Fruit fly (Drosophila melanogaster) whole organism, embryonic: Measurements from ENCODE around the gene bb8.
A peak's percentile ranks its signal among the peaks of the same experiment; 100 is the strongest.

Experiments used
- Bdp1 ChIP-seq: fragments of 200-800 bp; sonication (Bioruptor generic); optimal IDR thresholded peaks from 3 replicates; lab custom pipeline; 2016; ENCODE audit warnings: missing biosample characterization, missing genetic modification characterization
- CG10147 ChIP-seq: fragments of 200-800 bp; sonication (Bioruptor generic); optimal IDR thresholded peaks from 2 replicates; lab custom pipeline; 2019; ENCODE audit warnings: missing biosample characterization, mild to moderate bottlenecking, missing genetic modification characterization, moderate library complexity
- CG10654 ChIP-seq: fragments of 200-800 bp; sonication (Bioruptor generic); optimal IDR thresholded peaks from 2 replicates; lab custom pipeline; 2016; ENCODE audit warnings: missing biosample characterization, missing genetic modification characterization
- CG11504 ChIP-seq: fragments of 200-800 bp; sonication (Bioruptor generic); optimal IDR thresholded peaks from 3 replicates; lab custom pipeline; 2019; ENCODE audit warnings: missing biosample characterization, mild to moderate bottlenecking, missing genetic modification characterization, moderate library complexity
- CG12104 ChIP-seq: fragments of 200-800 bp; sonication (Bioruptor generic); optimal IDR thresholded peaks from 3 replicates; lab custom pipeline; 2016; ENCODE audit warnings: missing biosample characterization, missing genetic modification characterization
- CG13624 ChIP-seq: fragments of 200-800 bp; sonication (Bioruptor generic); optimal IDR thresholded peaks from 2 replicates; lab custom pipeline; 2016; ENCODE audit warnings: missing biosample characterization, missing genetic modification characterization
- CG13894 ChIP-seq: fragments of 200-800 bp; sonication (Bioruptor generic); optimal IDR thresholded peaks from 3 replicates; lab custom pipeline; 2018; ENCODE audit warnings: missing biosample characterization, mild to moderate bottlenecking, missing genetic modification characterization, moderate library complexity
- CG14860 ChIP-seq: fragments of 200-800 bp; sonication (Bioruptor generic); IDR thresholded peaks from 3 replicates; pipeline ENCODE4 v1.3.6; 2022; ENCODE audit warnings: missing biosample characterization, missing genetic modification characterization; ENCODE audit not compliant: partially characterized antibody
- CG15073 ChIP-seq: fragments of 200-800 bp; sonication (Bioruptor generic); optimal IDR thresholded peaks from 2 replicates; lab custom pipeline; 2016; ENCODE audit warnings: missing biosample characterization, missing genetic modification characterization
- CG17328 ChIP-seq: fragments of 200-800 bp; sonication (Bioruptor generic); IDR thresholded peaks from 2 replicates; pipeline ENCODE4 v1.3.6; 2022; ENCODE audit warnings: missing biosample characterization, missing genetic modification characterization
- CG17802 ChIP-seq: fragments of 200-800 bp; sonication (Bioruptor generic); optimal IDR thresholded peaks from 2 replicates; lab custom pipeline; 2018; ENCODE audit warnings: missing biosample characterization, mild to moderate bottlenecking, missing genetic modification characterization, moderate library complexity
- CG2199 ChIP-seq: fragments of 200-800 bp; sonication (Bioruptor generic); IDR thresholded peaks from 3 replicates; pipeline ENCODE4 v1.3.6; 2022; ENCODE audit warnings: missing biosample characterization, missing genetic modification characterization
- CG2712 ChIP-seq: fragments of 200-800 bp; optimal IDR thresholded peaks from 3 replicates; lab custom pipeline; 2019; ENCODE audit warnings: missing biosample characterization, mild to moderate bottlenecking, missing genetic modification characterization, moderate library complexity
- CG30431 ChIP-seq: fragments of 200-800 bp; sonication (Bioruptor generic); optimal IDR thresholded peaks from 2 replicates; lab custom pipeline; 2017; ENCODE audit warnings: missing biosample characterization, missing genetic modification characterization
- CG32532 ChIP-seq: fragments of 200-800 bp; sonication (Bioruptor generic); IDR thresholded peaks from 2 replicates; pipeline ENCODE4 v1.3.6; 2022; ENCODE audit warnings: missing biosample characterization, missing genetic modification characterization
- CG3281 ChIP-seq: fragments of 200-800 bp; sonication (Bioruptor generic); optimal IDR thresholded peaks from 3 replicates; lab custom pipeline; 2017; ENCODE audit warnings: missing biosample characterization, mild to moderate bottlenecking, missing genetic modification characterization
- CG3838 ChIP-seq: fragments of 200-800 bp; sonication (Bioruptor generic); optimal IDR thresholded peaks from 3 replicates; lab custom pipeline; 2016; ENCODE audit warnings: missing biosample characterization, missing genetic modification characterization
- CG43689 ChIP-seq: fragments of 200-800 bp; sonication (Bioruptor generic); IDR thresholded peaks from 2 replicates; pipeline ENCODE4 v1.3.6; 2022; ENCODE audit warnings: missing biosample characterization, missing genetic modification characterization
- CG6272 ChIP-seq: fragments of 200-800 bp; sonication (Bioruptor generic); IDR thresholded peaks from 2 replicates; pipeline ENCODE4 v1.3.6; 2022; ENCODE audit warnings: missing biosample characterization, missing genetic modification characterization
- CG6689 ChIP-seq: fragments of 200-800 bp; sonication (Bioruptor generic); IDR thresholded peaks from 2 replicates; pipeline ENCODE4 v1.3.6; 2022; ENCODE audit warnings: missing biosample characterization, missing genetic modification characterization
- CG7839 ChIP-seq: fragments of 200-800 bp; sonication (Bioruptor generic); optimal IDR thresholded peaks from 3 replicates; lab custom pipeline; 2018; ENCODE audit warnings: missing biosample characterization, mild to moderate bottlenecking, missing genetic modification characterization, moderate library complexity
- CG8924 ChIP-seq: fragments of 200-800 bp; optimal IDR thresholded peaks from 3 replicates; lab custom pipeline; 2019; ENCODE audit warnings: missing biosample characterization, mild to moderate bottlenecking, missing genetic modification characterization, moderate library complexity
- CG8944 ChIP-seq: fragments of 200-800 bp; sonication (Bioruptor generic); optimal IDR thresholded peaks from 3 replicates; lab custom pipeline; 2016; ENCODE audit warnings: missing biosample characterization, missing genetic modification characterization
- CG9437 ChIP-seq: fragments of 200-800 bp; sonication (Bioruptor generic); optimal IDR thresholded peaks from 2 replicates; lab custom pipeline; 2018; ENCODE audit warnings: missing biosample characterization, mild to moderate bottlenecking, missing genetic modification characterization
- Doc2 ChIP-seq: fragments of 200-800 bp; sonication (Bioruptor generic); IDR thresholded peaks from 2 replicates; pipeline ENCODE4 v1.3.6; 2022; ENCODE audit warnings: missing biosample characterization, missing genetic modification characterization
- Elba2 ChIP-seq: fragments of 200-800 bp; sonication (Bioruptor generic); optimal IDR thresholded peaks from 3 replicates; lab custom pipeline; 2016; ENCODE audit warnings: missing biosample characterization, missing genetic modification characterization
- MBD-R2 ChIP-seq: fragments of 200-800 bp; sonication (Bioruptor generic); IDR thresholded peaks from 2 replicates; pipeline ENCODE4 v1.3.6; 2022; ENCODE audit warnings: missing biosample characterization, missing genetic modification characterization
- NK7.1 ChIP-seq: fragments of 200-800 bp; sonication (Bioruptor generic); optimal IDR thresholded peaks from 3 replicates; lab custom pipeline; 2016; ENCODE audit warnings: missing biosample characterization, missing genetic modification characterization
- Sox102F ChIP-seq: fragments of 200-800 bp; sonication (Bioruptor generic); optimal IDR thresholded peaks from 2 replicates; lab custom pipeline; 2018; ENCODE audit warnings: missing biosample characterization, mild to moderate bottlenecking, missing genetic modification characterization, moderate library complexity
- Xbp1 ChIP-seq: fragments of 200-800 bp; sonication (Bioruptor generic); optimal IDR thresholded peaks from 3 replicates; lab custom pipeline; 2016; ENCODE audit warnings: missing biosample characterization, mild to moderate bottlenecking, missing genetic modification characterization
- ac ChIP-seq: fragments of 200-800 bp; sonication (Bioruptor generic); optimal IDR thresholded peaks from 3 replicates; lab custom pipeline; 2017; ENCODE audit warnings: missing biosample characterization, mild to moderate bottlenecking, missing genetic modification characterization
- aop ChIP-seq: fragments of 200-800 bp; sonication (Bioruptor generic); IDR thresholded peaks from 2 replicates; pipeline ENCODE4 v1.3.6; 2022; ENCODE audit warnings: missing biosample characterization, missing genetic modification characterization
- ase ChIP-seq: fragments of 200-800 bp; sonication (Bioruptor generic); IDR thresholded peaks from 3 replicates; pipeline ENCODE4 v1.3.6; 2022; ENCODE audit warnings: missing biosample characterization, missing genetic modification characterization
- az2 ChIP-seq: fragments of 200-800 bp; sonication (Bioruptor generic); optimal IDR thresholded peaks from 3 replicates; lab custom pipeline; 2016; ENCODE audit warnings: missing biosample characterization, missing genetic modification characterization
- bcd ChIP-seq: fragments of 200-800 bp; sonication (Bioruptor generic); optimal IDR thresholded peaks from 2 replicates; lab custom pipeline; 2017; ENCODE audit warnings: missing biosample characterization, mild to moderate bottlenecking, missing genetic modification characterization
- cato ChIP-seq: fragments of 200-800 bp; sonication (Bioruptor generic); optimal IDR thresholded peaks from 2 replicates; lab custom pipeline; 2016; ENCODE audit warnings: missing biosample characterization, missing genetic modification characterization, borderline replicate concordance
- cg ChIP-seq: fragments of 200-800 bp; sonication (Bioruptor generic); optimal IDR thresholded peaks from 3 replicates; lab custom pipeline; 2019; ENCODE audit warnings: missing biosample characterization, mild to moderate bottlenecking, missing genetic modification characterization, moderate library complexity
- eve ChIP-seq, 2 experiments: fragments of >200 bp; optimal IDR thresholded peaks; 2 replicates each; lab custom pipeline; 2017; ENCODE audit warnings: missing biosample characterization in 2 of 2, missing genetic modification characterization in 2 of 2
- ftz-f1 ChIP-seq: fragments of 200-800 bp; sonication (Bioruptor generic); optimal IDR thresholded peaks from 2 replicates; lab custom pipeline; 2016; ENCODE audit warnings: missing biosample characterization, missing genetic modification characterization
- hbn ChIP-seq: fragments of 200-800 bp; sonication (Bioruptor generic); IDR thresholded peaks from 2 replicates; pipeline ENCODE4 v1.3.6; 2022; ENCODE audit warnings: missing biosample characterization, missing genetic modification characterization; ENCODE audit not compliant: partially characterized antibody
- lov ChIP-seq, 2 experiments: fragments of 200-800 bp in 1 of 2; fragments of >200 bp in 1 of 2; sonication (Bioruptor generic) in 1 of 2; IDR thresholded peaks in 1 of 2; optimal IDR thresholded peaks in 1 of 2; 2 replicates in 1 of 2; 3 replicates in 1 of 2; pipeline versions ENCODE4 v1.3.6 to Lab custom; 2017 to 2022; ENCODE audit warnings: missing biosample characterization in 1 of 2, missing genetic modification characterization in 1 of 2
- odd ChIP-seq: fragments of 200-800 bp; sonication (Bioruptor generic); optimal IDR thresholded peaks from 2 replicates; lab custom pipeline; 2017; ENCODE audit warnings: missing biosample characterization, mild to moderate bottlenecking, missing genetic modification characterization
- pho ChIP-seq: fragments of 200-800 bp; sonication (Bioruptor generic); optimal IDR thresholded peaks from 2 replicates; lab custom pipeline; 2016; ENCODE audit warnings: missing biosample characterization, missing genetic modification characterization
- pnt ChIP-seq: fragments of 200-800 bp; sonication (Bioruptor generic); optimal IDR thresholded peaks from 3 replicates; lab custom pipeline; 2016; ENCODE audit warnings: missing biosample characterization, missing genetic modification characterization
- sc ChIP-seq, 3 experiments: fragments of >200 bp in 2 of 3; fragments of 200-800 bp in 1 of 3; sonication (Bioruptor generic) in 1 of 3; optimal IDR thresholded peaks; 2 replicates in 2 of 3; 3 replicates in 1 of 3; lab custom pipeline; 2017; ENCODE audit warnings: mild to moderate bottlenecking in 1 of 3, missing biosample characterization in 1 of 3, missing genetic modification characterization in 1 of 3, missing genetic modification reagents in 1 of 3
- schlank ChIP-seq: fragments of 200-800 bp; sonication (Bioruptor generic); optimal IDR thresholded peaks from 2 replicates; lab custom pipeline; 2018; ENCODE audit warnings: missing biosample characterization, mild to moderate bottlenecking, missing genetic modification characterization
- sens ChIP-seq: fragments of 200-800 bp; sonication (Bioruptor generic); peaks from one replicate; lab custom pipeline; 2016; ENCODE audit warnings: missing biosample characterization, missing genetic modification characterization
- sim ChIP-seq: fragments of 200-800 bp; sonication (Bioruptor generic); IDR thresholded peaks from 2 replicates; pipeline ENCODE4 v1.3.6; 2022; ENCODE audit warnings: missing biosample characterization, missing genetic modification characterization
- so ChIP-seq: fragments of 200-800 bp; sonication (Bioruptor generic); IDR thresholded peaks from 3 replicates; pipeline ENCODE4 v1.3.6; 2022; ENCODE audit warnings: missing biosample characterization, missing genetic modification characterization
- zfh1 ChIP-seq: fragments of 200-800 bp; sonication (Bioruptor generic); IDR thresholded peaks from 3 replicates; pipeline ENCODE4 v1.3.6; 2022; ENCODE audit warnings: missing biosample characterization, missing genetic modification characterization

The bb8 gene

dm6 chr3R:23297132-23297862, 7.3 kb upstream of the bb8 start (continued):
- no peak for TF ChIP-seq CG2199 (GFP tag; lab: Robert Waterston, UW)
- TF ChIP-seq CG3281 (GFP tag; lab: Kevin White, UChicago), result peak; percentile 28
- no peak for TF ChIP-seq CG12104 (GFP tag; lab: Kevin White, UChicago)
- no peak for TF ChIP-seq CG30431 (GFP tag; lab: Kevin White, UChicago)
- TF ChIP-seq cato (GFP tag; lab: Kevin White, UChicago), result no peak
- no peak for TF ChIP-seq pho (GFP tag; lab: Kevin White, UChicago)
- peak; percentile 41 for TF ChIP-seq CG7839 (tag; lab: Kevin White, UChicago)
- no peak for TF ChIP-seq Elba2 (GFP tag; lab: Kevin White, UChicago)
- TF ChIP-seq CG43689 (GFP tag; lab: Robert Waterston, UW), result no peak
- TF ChIP-seq Sox102F (GFP tag; lab: Kevin White, UChicago), result peak; percentile 55
- peak in 1 of 2 experiments; percentile 47 for TF ChIP-seq eve (GFP tag; optimal IDR thresholded peaks at IDR 0.05; lab: Kevin White, UChicago)
- TF ChIP-seq CG3838 (GFP tag; lab: Kevin White, UChicago), result no peak
- TF ChIP-seq lov (optimal IDR thresholded peaks at IDR 0.05; lab: Kevin White, UChicago), result no peak
- TF ChIP-seq lov (GFP tag; IDR thresholded peaks at IDR 0.05; lab: Robert Waterston, UW), result no peak
- TF ChIP-seq ase (GFP tag; lab: Robert Waterston, UW), result no peak
- TF ChIP-seq CG13894 (tag; lab: Kevin White, UChicago), result no peak
- TF ChIP-seq hbn, result no peak
- peak; percentile 30; the same call in 1 of the 2 replicates for TF ChIP-seq aop (GFP tag; lab: Robert Waterston, UW)
- TF ChIP-seq CG6272, result no peak
- no peak for TF ChIP-seq ac
- TF ChIP-seq so (GFP tag; lab: Robert Waterston, UW), result no peak
- no peak for TF ChIP-seq MBD-R2 (GFP tag; lab: Robert Waterston, UW)
- TF ChIP-seq CG2712, result peak; percentile 69
- TF ChIP-seq az2 (GFP tag; lab: Kevin White, UChicago), result peak; percentile 21
- TF ChIP-seq sens (GFP tag; lab: Kevin White, UChicago), result peak; percentile 54
- TF ChIP-seq CG17802, result no peak
- no peak for TF ChIP-seq Doc2
- TF ChIP-seq Bdp1 (GFP tag; lab: Kevin White, UChicago), result no peak
- TF ChIP-seq Xbp1, result peak; percentile 38
- TF ChIP-seq ftz-f1 (GFP tag; lab: Kevin White, UChicago), result no peak
- no peak for TF ChIP-seq CG9437 (GFP tag; lab: Kevin White, UChicago)
- no peak for TF ChIP-seq CG8944
- no peak for TF ChIP-seq cg (GFP tag; lab: Kevin White, UChicago)
- no peak for TF ChIP-seq CG15073 (GFP tag; lab: Kevin White, UChicago)
- TF ChIP-seq CG17328, result no peak
- TF ChIP-seq sc (optimal IDR thresholded peaks at IDR 0.05; lab: Kevin White, UChicago), result no peak
- no peak for TF ChIP-seq sc (GFP tag; optimal IDR thresholded peaks at IDR 0.05; lab: Kevin White, UChicago)
- peak; percentile 23 for TF ChIP-seq CG8924 (tag; lab: Kevin White, UChicago)
- no peak for TF ChIP-seq bcd (GFP tag; lab: Kevin White, UChicago)
- no peak for TF ChIP-seq pnt (GFP tag; lab: Kevin White, UChicago)
- no peak for TF ChIP-seq CG14860 (GFP tag; lab: Robert Waterston, UW)
- TF ChIP-seq odd, result no peak
- no peak for TF ChIP-seq CG13624 (GFP tag; lab: Kevin White, UChicago)
- TF ChIP-seq CG6689 (GFP tag; lab: Robert Waterston, UW), result 0 out of 2 replicates have a peak, but pooled peaks have one; percentile 32
- TF ChIP-seq NK7.1 (GFP tag; lab: Kevin White, UChicago), result no peak
- TF ChIP-seq schlank (tag; lab: Kevin White, UChicago), result no peak
- TF ChIP-seq CG10147 (GFP tag; lab: Kevin White, UChicago), result no peak
- peak; percentile 20 for TF ChIP-seq CG10654 (GFP tag; lab: Kevin White, UChicago)
- TF ChIP-seq CG32532 (GFP tag; lab: Robert Waterston, UW), result no peak
- peak; percentile 68; the same call in 2 of the 3 replicates for TF ChIP-seq zfh1 (GFP tag; lab: Robert Waterston, UW)
- TF ChIP-seq CG11504 (tag; lab: Kevin White, UChicago), result peak; percentile 51
- no peak for TF ChIP-seq sim (GFP tag; lab: Robert Waterston, UW)
